Worm (Caenorhabditis elegans) whole organism, late embryonic: Measurements from ENCODE around the gene str-252.
A peak's percentile ranks its signal among the peaks of the same experiment; 100 is the strongest.

Source experiments
- F13H6.1 ChIP-seq: sonication (generic microtip); optimal IDR thresholded peaks from 2 replicates; lab custom pipeline; 2016; ENCODE audit warnings: missing genetic modification characterization, missing compliant biosample characterization
- K02D7.2 ChIP-seq: sonication (generic microtip); optimal IDR thresholded peaks from 2 replicates; lab custom pipeline; 2017; ENCODE audit warnings: mild to moderate bottlenecking, missing genetic modification characterization, missing compliant biosample characterization
- K09A11.1 ChIP-seq: sonication (generic microtip); optimal IDR thresholded peaks from 2 replicates; lab custom pipeline; 2017; ENCODE audit warnings: antibody characterized with exemption, mild to moderate bottlenecking, missing genetic modification characterization, missing compliant biosample characterization; ENCODE audit not compliant: insufficient read depth
- ahr-1 ChIP-seq: sonication (generic microtip); optimal IDR thresholded peaks from 2 replicates; lab custom pipeline; 2016; ENCODE audit warnings: missing genetic modification characterization, missing compliant biosample characterization
- ceh-24 ChIP-seq: sonication (generic microtip); optimal IDR thresholded peaks from 2 replicates; lab custom pipeline; 2016; ENCODE audit warnings: mild to moderate bottlenecking, missing genetic modification characterization, missing compliant biosample characterization
- ceh-30 ChIP-seq: fragments of 150-350 bp; optimal IDR thresholded peaks from 2 replicates; lab custom pipeline; 2014; ENCODE audit warnings: missing biosample characterization, missing genetic modification characterization
- ceh-31 ChIP-seq: sonication (generic microtip); optimal IDR thresholded peaks from 2 replicates; lab custom pipeline; 2016; ENCODE audit warnings: missing genetic modification characterization, missing compliant biosample characterization
- ceh-45 ChIP-seq: fragments of 200-800 bp; sonication (Bioruptor generic); IDR thresholded peaks from 2 replicates; pipeline ENCODE4 v1.3.6; 2022; ENCODE audit warnings: missing genetic modification reagents, missing genetic modification characterization, missing compliant biosample characterization
- ceh-48 ChIP-seq: sonication (generic microtip); optimal IDR thresholded peaks from 2 replicates; lab custom pipeline; 2016; ENCODE audit warnings: missing genetic modification characterization, inconsistent platforms, missing compliant biosample characterization
- ceh-6 ChIP-seq: fragments of 200-800 bp; sonication (Bioruptor generic); optimal IDR thresholded peaks from 2 replicates; lab custom pipeline; 2018; ENCODE audit warnings: mild to moderate bottlenecking, missing genetic modification characterization, missing compliant biosample characterization
- che-1 ChIP-seq: sonication (generic microtip); optimal IDR thresholded peaks from 2 replicates; lab custom pipeline; 2016; ENCODE audit warnings: mild to moderate bottlenecking, missing genetic modification characterization, missing compliant biosample characterization
- dmd-4 ChIP-seq: sonication (generic microtip); optimal IDR thresholded peaks from 2 replicates; lab custom pipeline; 2016; ENCODE audit warnings: borderline replicate concordance, missing genetic modification characterization, missing compliant biosample characterization
- elt-2 ChIP-seq: sonication (generic microtip); optimal IDR thresholded peaks from 2 replicates; lab custom pipeline; 2016; ENCODE audit warnings: missing genetic modification reagents, missing genetic modification characterization, missing compliant biosample characterization
- ets-4 ChIP-seq: sonication (generic microtip); optimal IDR thresholded peaks from 2 replicates; lab custom pipeline; 2016; ENCODE audit warnings: missing genetic modification characterization, missing compliant biosample characterization
- eyg-1 ChIP-seq: sonication (generic microtip); optimal IDR thresholded peaks from 2 replicates; lab custom pipeline; 2016; ENCODE audit warnings: missing genotype, missing genetic modification characterization, missing compliant biosample characterization
- fax-1 ChIP-seq: sonication (generic microtip); optimal IDR thresholded peaks from 2 replicates; lab custom pipeline; 2016; ENCODE audit warnings: missing genotype, missing genetic modification characterization, missing compliant biosample characterization
- fkh-10 ChIP-seq: fragments of 150-350 bp; optimal IDR thresholded peaks from 2 replicates; lab custom pipeline; 2014; ENCODE audit warnings: missing biosample characterization, missing genetic modification reagents, missing genetic modification characterization
- gmeb-2 ChIP-seq: sonication (generic microtip); optimal IDR thresholded peaks from 2 replicates; lab custom pipeline; 2016; ENCODE audit warnings: missing genetic modification characterization, inconsistent platforms, missing compliant biosample characterization
- hlh-13 ChIP-seq: fragments of 200-800 bp; sonication (Bioruptor generic); optimal IDR thresholded peaks from 2 replicates; lab custom pipeline; 2018; ENCODE audit warnings: mild to moderate bottlenecking, missing genetic modification characterization, missing compliant biosample characterization
- hlh-15 ChIP-seq: sonication (generic microtip); optimal IDR thresholded peaks from 2 replicates; lab custom pipeline; 2016; ENCODE audit warnings: missing genetic modification characterization, missing compliant biosample characterization
- hlh-8 ChIP-seq: sonication (generic microtip); optimal IDR thresholded peaks from 2 replicates; lab custom pipeline; 2016; ENCODE audit warnings: missing genotype, missing genetic modification characterization, missing compliant biosample characterization
- lin-11 ChIP-seq: fragments of 200-800 bp; sonication (Bioruptor generic); optimal IDR thresholded peaks from 2 replicates; lab custom pipeline; 2018; ENCODE audit warnings: mild to moderate bottlenecking, missing genetic modification characterization, missing compliant biosample characterization
- madf-2 ChIP-seq: sonication (generic microtip); optimal IDR thresholded peaks from 2 replicates; lab custom pipeline; 2017; ENCODE audit warnings: missing genetic modification characterization, missing compliant biosample characterization
- mec-3 ChIP-seq: sonication (generic microtip); optimal IDR thresholded peaks from 2 replicates; lab custom pipeline; 2016; ENCODE audit warnings: borderline replicate concordance, missing genetic modification characterization, missing compliant biosample characterization
- nfya-1 ChIP-seq: sonication (generic microtip); optimal IDR thresholded peaks from 2 replicates; lab custom pipeline; 2017; ENCODE audit warnings: missing genetic modification characterization, mild to moderate bottlenecking, missing compliant biosample characterization, antibody characterized with exemption, moderate library complexity
- nhr-11 ChIP-seq: fragments of 150-350 bp; optimal IDR thresholded peaks from 2 replicates; lab custom pipeline; 2014; ENCODE audit warnings: missing biosample characterization, missing genetic modification characterization
- odd-2 ChIP-seq: sonication (generic microtip); optimal IDR thresholded peaks from 2 replicates; lab custom pipeline; 2017; ENCODE audit warnings: antibody characterized with exemption, mild to moderate bottlenecking, missing genetic modification characterization, missing compliant biosample characterization
- pag-3 ChIP-seq: sonication (generic microtip); optimal IDR thresholded peaks from 2 replicates; lab custom pipeline; 2016; ENCODE audit warnings: missing compliant biosample characterization, missing genetic modification characterization, borderline replicate concordance
- pha-2 ChIP-seq: sonication (generic microtip); optimal IDR thresholded peaks from 2 replicates; lab custom pipeline; 2017; ENCODE audit warnings: mild to moderate bottlenecking, missing genetic modification characterization, missing compliant biosample characterization
- pqm-1 ChIP-seq: sonication (generic microtip); optimal IDR thresholded peaks from 2 replicates; lab custom pipeline; 2016; ENCODE audit warnings: missing genetic modification characterization, missing compliant biosample characterization
- ref-2 ChIP-seq: sonication (generic microtip); optimal IDR thresholded peaks from 2 replicates; lab custom pipeline; 2016; ENCODE audit warnings: missing genetic modification characterization, missing compliant biosample characterization
- rnt-1 ChIP-seq: sonication (generic microtip); optimal IDR thresholded peaks from 2 replicates; lab custom pipeline; 2016; ENCODE audit warnings: missing genetic modification characterization, missing compliant biosample characterization
- syd-9 ChIP-seq: sonication (generic microtip); optimal IDR thresholded peaks from 2 replicates; lab custom pipeline; 2016; ENCODE audit warnings: mild to moderate bottlenecking, missing genetic modification characterization, moderate library complexity, missing compliant biosample characterization
- tbx-2 ChIP-seq: sonication (generic microtip); optimal IDR thresholded peaks from 2 replicates; lab custom pipeline; 2016; ENCODE audit warnings: missing genetic modification characterization, missing compliant biosample characterization
- ttx-3 ChIP-seq: sonication (generic microtip); optimal IDR thresholded peaks from 2 replicates; lab custom pipeline; 2016; ENCODE audit warnings: missing genetic modification reagents, missing genetic modification characterization, missing compliant biosample characterization
- unc-55 ChIP-seq: sonication (generic microtip); optimal IDR thresholded peaks from 2 replicates; lab custom pipeline; 2017; ENCODE audit warnings: missing biosample characterization, missing genetic modification reagents, missing genetic modification characterization
- ztf-16 ChIP-seq: sonication (generic microtip); optimal IDR thresholded peaks from 2 replicates; lab custom pipeline; 2017; ENCODE audit warnings: missing genetic modification characterization, missing compliant biosample characterization

The str-252 gene

ce11 chrV:13892457-13893375 is 23.6 kb upstream of the str-252 start, which contains the start of gene sptl-3:
TSS of gene sptl-3 (plus strand) at chrV:13893325.
- TF ChIP-seq tbx-2 (tag; lab: Kevin White, UChicago) (peak; percentile 31), dmd-4 (tag; lab: Kevin White, UChicago) (no peak), ceh-45 (GFP tag; lab: Robert Waterston, UW) (no peak), gmeb-2 (tag; lab: Kevin White, UChicago) (no peak), ref-2 (no peak), F13H6.1 (tag; lab: Kevin White, UChicago) (no peak), nfya-1 (tag; lab: Kevin White, UChicago) (no peak), elt-2 (peak; percentile 46)

- peak; percentile 51 for TF ChIP-seq elt-2
- TF ChIP-seq fkh-10 (GFP tag; lab: Kevin White, UChicago) = no peak
These were observed 22.7 kb upstream of the str-252 start for ce11 chrV:13893583-13893982.

ce11 chrV:13898356-13898755 is 17.9 kb upstream of the str-252 start, which contains the start of gene cyp-35C1:
TSS of gene cyp-35C1 (minus strand) at chrV:13898487.
- TF ChIP-seq eyg-1 (tag; lab: Kevin White, UChicago) = no peak
- no peak for TF ChIP-seq lin-11
- TF ChIP-seq fax-1 (tag; lab: Kevin White, UChicago) = no peak
- TF ChIP-seq hlh-15 = no peak
- no peak for TF ChIP-seq ceh-24 (tag; lab: Kevin White, UChicago)
- TF ChIP-seq ceh-31 (tag; lab: Kevin White, UChicago) = no peak
- TF ChIP-seq elt-2 = peak; percentile 22
- TF ChIP-seq gmeb-2 (tag; lab: Kevin White, UChicago) = no peak
- TF ChIP-seq unc-55 = no peak
- TF ChIP-seq, all 69 proteins: peak for 1

ce11 chrV:13899213-13899612 is 17.1 kb upstream of the str-252 start, which contains the start of gene oac-3:
TSS of gene oac-3 (plus strand) at chrV:13899513.
- TF ChIP-seq fax-1 (tag; lab: Kevin White, UChicago) (no peak), pag-3 (tag; lab: Kevin White, UChicago) (no peak), K09A11.1 (tag; lab: Kevin White, UChicago) (no peak), K02D7.2 (tag; lab: Kevin White, UChicago) (no peak), odd-2 (tag; lab: Kevin White, UChicago) (no peak), pqm-1 (tag; lab: Kevin White, UChicago) (no peak), hlh-8 (tag; lab: Kevin White, UChicago) (no peak), ceh-48 (tag; lab: Kevin White, UChicago) (no peak), ahr-1 (tag; lab: Kevin White, UChicago) (no peak), elt-2 (no peak), ceh-6 (GFP tag; lab: Kevin White, UChicago) (no peak), nhr-11 (tag; lab: Kevin White, UChicago) (no peak), ets-4 (tag; lab: Kevin White, UChicago) (no peak), mec-3 (no peak)

- TF ChIP-seq che-1 (tag; lab: Kevin White, UChicago) (no peak), nhr-11 (tag; lab: Kevin White, UChicago) (no peak), ceh-30 (no peak), fax-1 (tag; lab: Kevin White, UChicago) (no peak), pqm-1 (tag; lab: Kevin White, UChicago) (no peak), rnt-1 (tag; lab: Kevin White, UChicago) (no peak), odd-2 (tag; lab: Kevin White, UChicago) (no peak), syd-9 (no peak), ref-2 (no peak), dmd-4 (tag; lab: Kevin White, UChicago) (no peak), pha-2 (tag; lab: Kevin White, UChicago) (no peak), madf-2 (no peak), ahr-1 (tag; lab: Kevin White, UChicago) (no peak), gmeb-2 (tag; lab: Kevin White, UChicago) (no peak), mec-3 (no peak), hlh-13 (GFP tag; lab: Kevin White, UChicago) (no peak), nfya-1 (tag; lab: Kevin White, UChicago) (no peak), lin-11 (no peak), ttx-3 (tag; lab: Kevin White, UChicago) (no peak), ztf-16 (no peak)
- TF ChIP-seq, all 69 proteins: peak for 0
These were observed 13.8 kb upstream of the str-252 start, which contains the start of gene C06B3.1 for ce11 chrV:13902495-13902894. TSS of gene C06B3.1 (plus strand) at chrV:13902795.
